Fruit fly (Drosophila melanogaster) whole organism, adult: ENCODE data around the gene Rhau.

Experiments
- CG11617 ChIP-seq: fragments of 200-800 bp; sonication (Bioruptor generic); optimal IDR thresholded peaks from 2 replicates; lab custom pipeline; 2017; ENCODE audit warnings: mild to moderate bottlenecking, missing biosample characterization, missing genetic modification reagents, missing genetic modification characterization
- CG33017 ChIP-seq: fragments of 200-800 bp; sonication (Bioruptor generic); optimal IDR thresholded peaks from 2 replicates; lab custom pipeline; 2018; ENCODE audit warnings: missing biosample characterization, mild to moderate bottlenecking, missing genetic modification characterization, moderate library complexity
- CG5204 ChIP-seq: fragments of 200-800 bp; sonication (Bioruptor generic); optimal IDR thresholded peaks from 2 replicates; lab custom pipeline; 2016; ENCODE audit warnings: missing biosample characterization, missing genetic modification characterization
- CG7101 ChIP-seq: fragments of 200-800 bp; sonication (Bioruptor generic); optimal IDR thresholded peaks from 2 replicates; lab custom pipeline; 2018; ENCODE audit warnings: missing biosample characterization, mild to moderate bottlenecking, missing genetic modification characterization, moderate library complexity
- Hr96 ChIP-seq: fragments of 200-800 bp; sonication (Bioruptor generic); optimal IDR thresholded peaks from 2 replicates; lab custom pipeline; 2016; ENCODE audit warnings: missing biosample characterization, missing genetic modification characterization
- Mnt ChIP-seq: fragments of 200-800 bp; sonication (Bioruptor generic); optimal IDR thresholded peaks from 2 replicates; lab custom pipeline; 2016; ENCODE audit warnings: missing biosample characterization, mild to moderate bottlenecking, missing genetic modification characterization
- ovo ChIP-seq: fragments of 200-800 bp; sonication (Bioruptor generic); optimal IDR thresholded peaks from 2 replicates; lab custom pipeline; 2016; ENCODE audit warnings: missing biosample characterization, missing genetic modification characterization

DNA sequence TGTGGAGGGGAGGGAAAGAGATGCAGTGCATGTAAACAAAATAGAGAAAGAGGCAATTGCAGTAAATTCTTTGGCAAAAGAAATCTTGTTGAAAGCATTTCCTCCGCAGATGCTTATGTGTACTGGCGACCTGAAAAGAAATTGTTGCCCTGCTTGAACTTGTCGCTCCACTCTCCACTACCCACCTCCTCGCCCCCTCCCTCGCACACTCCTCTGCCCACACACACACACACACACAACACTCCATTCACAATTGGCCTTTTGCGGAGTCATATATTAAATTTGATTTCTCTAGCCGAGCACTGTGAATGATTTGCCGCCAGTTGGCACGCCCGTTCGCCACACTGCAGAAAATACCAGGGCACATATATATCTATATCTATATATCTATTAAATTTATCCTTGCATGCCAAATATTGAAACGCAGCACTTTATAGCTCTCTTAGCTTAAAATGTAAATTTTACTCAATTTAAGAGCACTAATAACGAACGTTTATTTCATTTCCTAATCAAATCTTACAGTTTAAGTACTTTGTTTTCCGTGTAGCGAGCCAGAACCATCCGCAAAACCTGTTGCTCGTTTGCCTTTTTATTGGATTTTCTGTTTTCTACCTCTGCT is 1.2 kb upstream of the Rhau start:
- TF ChIP-seq Mnt (no peak), CG33017 (tag; lab: Kevin White, UChicago) (no peak), ovo (no peak), CG11617 (GFP tag; lab: Kevin White, UChicago) (no peak), CG7101 (no peak), CG5204 (GFP tag; lab: Kevin White, UChicago) (peak; percentile 1), Hr96 (GFP tag; lab: Kevin White, UChicago) (no peak)
